Worm (Caenorhabditis elegans) whole organism, L3 larva: Measurements from ENCODE around the gene cutl-4.

Source experiments
- aly-2 ChIP-seq: fragments of 150-350 bp; optimal IDR thresholded peaks from 2 replicates; lab custom pipeline; 2014; ENCODE audit warnings: missing biosample characterization, missing genetic modification characterization
- ceh-16 ChIP-seq: sonication (generic microtip); optimal IDR thresholded peaks from 2 replicates; lab custom pipeline; 2017; ENCODE audit warnings: missing biosample characterization, missing genetic modification characterization
- elt-1 ChIP-seq: fragments of 150-350 bp; optimal IDR thresholded peaks from 2 replicates; lab custom pipeline; 2014; ENCODE audit warnings: missing biosample characterization, missing genetic modification characterization
- fos-1 ChIP-seq: fragments of 150-350 bp; optimal IDR thresholded peaks from 2 replicates; lab custom pipeline; 2014; ENCODE audit warnings: missing biosample characterization, missing genetic modification characterization
- lin-39 ChIP-seq: fragments of 150-350 bp; optimal IDR thresholded peaks from 2 replicates; lab custom pipeline; 2018; ENCODE audit warnings: missing biosample characterization, missing genetic modification reagents, missing genetic modification characterization
- mdl-1 ChIP-seq: fragments of 150-350 bp; optimal IDR thresholded peaks from 2 replicates; lab custom pipeline; 2014; ENCODE audit warnings: missing biosample characterization, missing genetic modification characterization
- nhr-11 ChIP-seq: fragments of 150-350 bp; optimal IDR thresholded peaks from 2 replicates; lab custom pipeline; 2014; ENCODE audit warnings: missing biosample characterization, missing genetic modification characterization
- nhr-237 ChIP-seq: fragments of 150-350 bp; optimal IDR thresholded peaks from 2 replicates; lab custom pipeline; 2014; ENCODE audit warnings: missing biosample characterization, missing genetic modification characterization
- nhr-28 ChIP-seq: fragments of 150-350 bp; optimal IDR thresholded peaks from 2 replicates; lab custom pipeline; 2014; ENCODE audit warnings: missing biosample characterization, missing genetic modification characterization
- nhr-77 ChIP-seq: fragments of 150-350 bp; optimal IDR thresholded peaks from 2 replicates; lab custom pipeline; 2014; ENCODE audit warnings: missing biosample characterization, missing genetic modification characterization
- pha-4 ChIP-seq: fragments of 150-350 bp; optimal IDR thresholded peaks from 2 replicates; lab custom pipeline; 2014; ENCODE audit warnings: missing biosample characterization, missing genetic modification reagents, missing genetic modification characterization
- unc-62 ChIP-seq: fragments of 150-350 bp; sonication (generic microtip); optimal IDR thresholded peaks from 4 replicates; lab custom pipeline; 2014; ENCODE audit warnings: missing biosample characterization, missing genetic modification reagents, missing genetic modification characterization
- ztf-4 ChIP-seq: fragments of 150-350 bp; optimal IDR thresholded peaks from 2 replicates; lab custom pipeline; 2014; ENCODE audit warnings: missing biosample characterization, missing genetic modification characterization

DNA sequence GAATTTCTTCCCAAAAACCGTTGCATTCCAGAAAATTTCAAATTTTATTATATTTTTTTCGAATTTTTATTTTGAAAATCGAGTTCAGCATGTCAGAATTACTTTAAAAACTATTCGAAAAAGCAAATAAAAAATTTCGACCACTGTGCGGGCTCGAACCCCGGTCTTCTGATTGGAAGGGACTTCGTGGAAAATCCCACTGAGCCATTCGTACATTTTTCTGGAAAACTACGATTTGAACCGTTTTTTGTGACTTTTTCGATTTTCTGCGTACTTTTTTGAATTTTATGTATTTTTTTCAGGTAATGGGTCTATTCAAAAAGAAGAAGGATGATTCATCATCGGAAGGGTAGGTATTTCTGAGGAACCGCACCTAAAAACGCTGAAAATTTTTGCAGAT, 15.9 kb upstream of the cutl-4 start, which contains the start of gene pgp-9:
- TF ChIP-seq nhr-77 (tag; lab: Kevin White, UChicago) = no peak
- TF ChIP-seq nhr-28 = no peak
- TF ChIP-seq fos-1 (tag; lab: Kevin White, UChicago) = no peak
- no peak for TF ChIP-seq nhr-237 (tag; lab: Kevin White, UChicago)
- TF ChIP-seq elt-1 = no peak
- TF ChIP-seq aly-2 (tag; lab: Kevin White, UChicago) = no peak
- no peak for TF ChIP-seq unc-62 (GFP tag; lab: Kevin White, UChicago)
- no peak for TF ChIP-seq lin-39 (tag; lab: Kevin White, UChicago)
- no peak for TF ChIP-seq ztf-4 (tag; lab: Kevin White, UChicago)
- TF ChIP-seq pha-4 (tag; lab: Kevin White, UChicago) = no peak
- TF ChIP-seq ceh-16 (tag; lab: Kevin White, UChicago) = no peak
- no peak for TF ChIP-seq mdl-1 (tag; lab: Kevin White, UChicago)
- TF ChIP-seq nhr-11 (tag; lab: Kevin White, UChicago) = no peak
